Fruit fly (Drosophila melanogaster) whole organism, embryonic: ENCODE data around the gene CG33288.
A peak's percentile ranks its signal among the peaks of the same experiment; 100 is the strongest.

ENCODE experiments used
- Abd-B ChIP-seq: fragments of 200-800 bp; sonication (Bioruptor generic); optimal IDR thresholded peaks from 2 replicates; lab custom pipeline; 2018; ENCODE audit warnings: missing biosample characterization, mild to moderate bottlenecking, missing genetic modification characterization, moderate library complexity
- Aef1 ChIP-seq: fragments of 200-800 bp; sonication (Bioruptor generic); IDR thresholded peaks from 3 replicates; pipeline ENCODE4 v1.3.6; 2022; ENCODE audit warnings: missing biosample characterization, missing genetic modification characterization
- Atf6 ChIP-seq: fragments of 200-800 bp; sonication (Bioruptor generic); IDR thresholded peaks from 2 replicates; pipeline ENCODE4 v1.3.6; 2022; ENCODE audit warnings: missing biosample characterization, missing genetic modification characterization
- Awh ChIP-seq: fragments of 200-800 bp; sonication (Bioruptor generic); IDR thresholded peaks from 2 replicates; pipeline ENCODE4, ENCODE4 v1.3.6; 2022; ENCODE audit warnings: missing biosample characterization, missing genetic modification characterization
- B-H1 ChIP-seq: fragments of 200-800 bp; sonication (Bioruptor generic); IDR thresholded peaks from 3 replicates; pipeline ENCODE4 v1.3.6; 2022; ENCODE audit warnings: missing biosample characterization, missing genetic modification characterization
- CG10565 ChIP-seq: fragments of 200-800 bp; sonication (Bioruptor generic); optimal IDR thresholded peaks from 3 replicates; lab custom pipeline; 2016; ENCODE audit warnings: missing biosample characterization, mild to moderate bottlenecking, missing genetic modification characterization
- CG10654 ChIP-seq: fragments of 200-800 bp; sonication (Bioruptor generic); optimal IDR thresholded peaks from 2 replicates; lab custom pipeline; 2016; ENCODE audit warnings: missing biosample characterization, missing genetic modification characterization
- CG1233 ChIP-seq: fragments of 200-800 bp; sonication (Bioruptor generic); optimal IDR thresholded peaks from 4 replicates; lab custom pipeline; 2018; ENCODE audit warnings: missing biosample characterization, mild to moderate bottlenecking, missing genetic modification characterization
- CG15073 ChIP-seq: fragments of 200-800 bp; sonication (Bioruptor generic); optimal IDR thresholded peaks from 2 replicates; lab custom pipeline; 2016; ENCODE audit warnings: missing biosample characterization, missing genetic modification characterization
- CG16779 ChIP-seq: fragments of 200-800 bp; sonication (Bioruptor generic); IDR thresholded peaks from 2 replicates; pipeline ENCODE4 v1.3.6; 2022; ENCODE audit warnings: missing biosample characterization, missing genetic modification characterization
- CG2712 ChIP-seq: fragments of 200-800 bp; optimal IDR thresholded peaks from 3 replicates; lab custom pipeline; 2019; ENCODE audit warnings: missing biosample characterization, mild to moderate bottlenecking, missing genetic modification characterization, moderate library complexity
- CG3065 ChIP-seq: fragments of 200-800 bp; sonication (Bioruptor generic); optimal IDR thresholded peaks from 2 replicates; lab custom pipeline; 2016; ENCODE audit warnings: missing biosample characterization, missing genetic modification characterization
- CG31224 ChIP-seq: fragments of 200-800 bp; sonication (Bioruptor generic); IDR thresholded peaks from 2 replicates; pipeline ENCODE4 v1.3.6; 2022; ENCODE audit warnings: missing biosample characterization, missing genetic modification characterization
- CG3847 ChIP-seq: fragments of 200-800 bp; sonication (Bioruptor generic); IDR thresholded peaks from 2 replicates; pipeline ENCODE4 v1.3.6; 2022; ENCODE audit warnings: missing biosample characterization, missing genetic modification characterization
- CG42726 ChIP-seq: fragments of 200-800 bp; sonication (Bioruptor generic); IDR thresholded peaks from 2 replicates; pipeline ENCODE4 v1.3.6; 2022; ENCODE audit warnings: missing biosample characterization, missing genetic modification characterization; ENCODE audit not compliant: partially characterized antibody
- CG8765 ChIP-seq: fragments of 200-800 bp; sonication (Bioruptor generic); IDR thresholded peaks from 2 replicates; pipeline ENCODE4 v1.3.6; 2022; ENCODE audit warnings: missing biosample characterization, missing genetic modification characterization
- CrebB ChIP-seq: fragments of 200-800 bp; sonication (Bioruptor generic); optimal IDR thresholded peaks from 3 replicates; lab custom pipeline; 2018; ENCODE audit warnings: missing biosample characterization, mild to moderate bottlenecking, missing genetic modification characterization
- Dip2 ChIP-seq: fragments of 200-800 bp; sonication (Bioruptor generic); IDR thresholded peaks from 2 replicates; pipeline ENCODE4 v1.3.6; 2022; ENCODE audit warnings: missing biosample characterization, missing genetic modification characterization
- Doc3 ChIP-seq: fragments of 200-800 bp; sonication (Bioruptor generic); IDR thresholded peaks from 3 replicates; pipeline ENCODE4 v1.3.6; 2022; ENCODE audit warnings: missing biosample characterization, missing genetic modification characterization; ENCODE audit not compliant: partially characterized antibody
- Ets65A ChIP-seq: fragments of 200-800 bp; sonication (Bioruptor generic); peaks from one replicate; lab custom pipeline; 2016; ENCODE audit warnings: missing biosample characterization, missing genetic modification characterization
- H15 ChIP-seq: fragments of 200-800 bp; sonication (Bioruptor generic); IDR thresholded peaks from 3 replicates; pipeline ENCODE4 v1.3.6; 2022; ENCODE audit warnings: missing biosample characterization, missing genetic modification characterization
- Jarid2 ChIP-seq: fragments of 200-800 bp; sonication (Bioruptor generic); optimal IDR thresholded peaks from 3 replicates; lab custom pipeline; 2017; ENCODE audit warnings: mild to moderate bottlenecking, missing biosample characterization, missing genetic modification reagents, missing genetic modification characterization
- Mad ChIP-seq: fragments of 200-800 bp; sonication (Bioruptor generic); optimal IDR thresholded peaks from 2 replicates; lab custom pipeline; 2016; ENCODE audit warnings: missing biosample characterization, missing genetic modification characterization
- Max ChIP-seq: fragments of 200-800 bp; sonication (Bioruptor generic); optimal IDR thresholded peaks from 2 replicates; lab custom pipeline; 2016; ENCODE audit warnings: missing biosample characterization, mild to moderate bottlenecking, missing genetic modification characterization
- Mrtf ChIP-seq: fragments of 200-800 bp; sonication (Bioruptor generic); IDR thresholded peaks from 3 replicates; pipeline ENCODE4 v1.3.6; 2022; ENCODE audit warnings: missing biosample characterization, missing genetic modification characterization
- NC2β ChIP-seq: fragments of 200-800 bp; sonication (Bioruptor generic); optimal IDR thresholded peaks from 2 replicates; lab custom pipeline; 2016; ENCODE audit warnings: missing biosample characterization, missing genetic modification characterization
- NfI ChIP-seq: fragments of 200-800 bp; sonication (Bioruptor generic); optimal IDR thresholded peaks from 3 replicates; lab custom pipeline; 2018; ENCODE audit warnings: missing biosample characterization, mild to moderate bottlenecking, missing genetic modification characterization, moderate library complexity
- Ravus ChIP-seq: fragments of 200-800 bp; sonication (Bioruptor generic); IDR thresholded peaks from 2 replicates; pipeline ENCODE4 v1.3.6; 2022; ENCODE audit warnings: missing biosample characterization, missing genetic modification characterization
- Rfx ChIP-seq: fragments of 200-800 bp; sonication (Bioruptor generic); IDR thresholded peaks from 2 replicates; pipeline ENCODE4 v1.3.6; 2022; ENCODE audit warnings: missing biosample characterization, missing genetic modification characterization
- Usf ChIP-seq: fragments of 200-800 bp; sonication (Bioruptor generic); optimal IDR thresholded peaks from 2 replicates; lab custom pipeline; 2017; ENCODE audit warnings: missing genotype, missing biosample characterization, missing genetic modification characterization
- amos ChIP-seq: fragments of 200-800 bp; sonication (Bioruptor generic); IDR thresholded peaks from 2 replicates; pipeline ENCODE4 v1.3.6; 2022; ENCODE audit warnings: missing biosample characterization, missing genetic modification characterization; ENCODE audit not compliant: partially characterized antibody
- az2 ChIP-seq: fragments of 200-800 bp; sonication (Bioruptor generic); optimal IDR thresholded peaks from 3 replicates; lab custom pipeline; 2016; ENCODE audit warnings: missing biosample characterization, missing genetic modification characterization
- bcd ChIP-seq: fragments of 200-800 bp; sonication (Bioruptor generic); optimal IDR thresholded peaks from 2 replicates; lab custom pipeline; 2017; ENCODE audit warnings: missing biosample characterization, mild to moderate bottlenecking, missing genetic modification characterization
- chif ChIP-seq, 2 experiments: fragments of 200-800 bp; sonication (Bioruptor generic); optimal IDR thresholded peaks; 3 replicates each; lab custom pipeline; 2016; ENCODE audit warnings: missing biosample characterization in 2 of 2, missing genetic modification characterization in 2 of 2
- chm ChIP-seq: fragments of 200-800 bp; sonication (Bioruptor generic); IDR thresholded peaks from 2 replicates; pipeline ENCODE4 v1.3.6; 2022; ENCODE audit warnings: missing biosample characterization, missing genetic modification characterization
- chn ChIP-seq: fragments of 200-800 bp; sonication (Bioruptor generic); optimal IDR thresholded peaks from 2 replicates; lab custom pipeline; 2016; ENCODE audit warnings: missing biosample characterization, missing genetic modification characterization
- dan ChIP-seq: fragments of 200-800 bp; sonication (Bioruptor generic); IDR thresholded peaks from 2 replicates; pipeline ENCODE4 v1.3.6; 2022; ENCODE audit warnings: missing biosample characterization, missing genetic modification characterization
- dmrt99B ChIP-seq: fragments of 200-800 bp; sonication (Bioruptor generic); optimal IDR thresholded peaks from 2 replicates; lab custom pipeline; 2018; ENCODE audit warnings: missing biosample characterization, mild to moderate bottlenecking, missing genetic modification characterization, moderate library complexity
- dysf ChIP-seq: fragments of 200-800 bp; sonication (Bioruptor generic); IDR thresholded peaks from 3 replicates; pipeline ENCODE4 v1.3.6; 2022; ENCODE audit warnings: missing biosample characterization, missing genetic modification characterization
- en ChIP-seq: fragments of 200-800 bp; sonication (Bioruptor generic); optimal IDR thresholded peaks from 2 replicates; lab custom pipeline; 2016; ENCODE audit warnings: missing biosample characterization, missing genetic modification characterization
- gem ChIP-seq: fragments of 200-800 bp; sonication (Bioruptor generic); optimal IDR thresholded peaks from 2 replicates; lab custom pipeline; 2019; ENCODE audit warnings: missing biosample characterization, mild to moderate bottlenecking, missing genetic modification characterization, moderate library complexity
- hbn ChIP-seq: fragments of 200-800 bp; sonication (Bioruptor generic); IDR thresholded peaks from 2 replicates; pipeline ENCODE4 v1.3.6; 2022; ENCODE audit warnings: missing biosample characterization, missing genetic modification characterization; ENCODE audit not compliant: partially characterized antibody
- lilli ChIP-seq: fragments of 200-800 bp; sonication (Bioruptor generic); optimal IDR thresholded peaks from 3 replicates; lab custom pipeline; 2016; ENCODE audit warnings: missing biosample characterization, missing genetic modification characterization
- lov ChIP-seq, 2 experiments: fragments of 200-800 bp in 1 of 2; fragments of >200 bp in 1 of 2; sonication (Bioruptor generic) in 1 of 2; IDR thresholded peaks in 1 of 2; optimal IDR thresholded peaks in 1 of 2; 2 replicates in 1 of 2; 3 replicates in 1 of 2; pipeline versions ENCODE4 v1.3.6 to Lab custom; 2017 to 2022; ENCODE audit warnings: missing biosample characterization in 1 of 2, missing genetic modification characterization in 1 of 2
- mirr ChIP-seq: fragments of 200-800 bp; sonication (Bioruptor generic); optimal IDR thresholded peaks from 3 replicates; lab custom pipeline; 2018; ENCODE audit warnings: missing biosample characterization, mild to moderate bottlenecking, missing genetic modification characterization
- pita ChIP-seq: fragments of 200-800 bp; sonication (Bioruptor generic); optimal IDR thresholded peaks from 2 replicates; lab custom pipeline; 2017; ENCODE audit warnings: missing biosample characterization, mild to moderate bottlenecking, missing genetic modification characterization
- prd ChIP-seq, 3 experiments: fragments of >200 bp in 2 of 3; fragments of 200-800 bp in 1 of 3; sonication (Bioruptor generic) in 1 of 3; optimal IDR thresholded peaks in 2 of 3; IDR thresholded peaks in 1 of 3; 2 replicates in 2 of 3; 3 replicates in 1 of 3; pipeline versions ENCODE4 v1.3.6 to Lab custom; 2017 to 2022; ENCODE audit warnings: missing biosample characterization in 1 of 3, missing genetic modification characterization in 1 of 3
- ro ChIP-seq: fragments of 200-800 bp; sonication (Bioruptor generic); IDR thresholded peaks from 2 replicates; pipeline ENCODE4 v1.3.6; 2022; ENCODE audit warnings: missing biosample characterization, missing genetic modification characterization
- salm ChIP-seq: fragments of 200-800 bp; sonication (Bioruptor generic); optimal IDR thresholded peaks from 2 replicates; lab custom pipeline; 2018; ENCODE audit warnings: missing biosample characterization, mild to moderate bottlenecking, missing genetic modification characterization
- sens ChIP-seq: fragments of 200-800 bp; sonication (Bioruptor generic); peaks from one replicate; lab custom pipeline; 2016; ENCODE audit warnings: missing biosample characterization, missing genetic modification characterization
- sug ChIP-seq: fragments of 200-800 bp; optimal IDR thresholded peaks from 2 replicates; lab custom pipeline; 2019; ENCODE audit warnings: missing biosample characterization, mild to moderate bottlenecking, missing genetic modification characterization, moderate library complexity
- yki ChIP-seq: fragments of >200 bp; optimal IDR thresholded peaks from 3 replicates; lab custom pipeline; 2018

Gene CG33288

DNA sequence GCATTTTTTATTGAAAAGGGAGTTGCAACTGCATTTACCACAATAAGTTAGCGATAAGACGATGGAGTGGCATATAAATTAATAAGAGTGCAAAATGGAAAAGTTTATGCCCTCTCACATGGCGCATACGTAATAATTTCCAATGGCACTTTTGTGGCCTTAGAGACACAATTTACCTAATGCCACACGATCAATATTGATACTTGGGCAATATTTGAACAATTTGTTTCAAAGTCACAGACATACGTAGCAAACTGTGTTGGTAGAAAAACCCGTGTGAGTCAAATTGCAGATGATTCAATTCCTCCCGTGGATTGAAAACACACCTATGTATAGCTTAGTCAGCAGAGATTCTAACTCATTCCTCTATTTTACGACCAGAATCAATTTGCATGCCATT lies 15.4 kb upstream of the CG33288 start (continued):
- TF ChIP-seq dan (GFP tag; lab: Robert Waterston, UW) (no peak), chif (GFP tag; optimal IDR thresholded peaks at IDR 0.05; lab: Kevin White, UChicago) (no peak), lilli (GFP tag; lab: Kevin White, UChicago) (no peak), Dip2 (GFP tag; lab: Robert Waterston, UW) (no peak), Ets65A (GFP tag; lab: Kevin White, UChicago) (no peak), sens (GFP tag; lab: Kevin White, UChicago) (no peak), Doc3 (no peak), hbn (no peak), CG10654 (no peak), yki (lab: Kevin White, UChicago) (no peak), CG1233 (GFP tag; lab: Kevin White, UChicago) (peak; percentile 40), CG16779 (no peak), prd (optimal IDR thresholded peaks at IDR 0.05; lab: Kevin White, UChicago) (no peak), prd (GFP tag; IDR thresholded peaks at IDR 0.05; lab: Robert Waterston, UW) (no peak), CG10565 (GFP tag; lab: Kevin White, UChicago) (no peak), salm (peak; percentile 14), Mrtf (GFP tag; lab: Robert Waterston, UW) (no peak), dmrt99B (tag; lab: Kevin White, UChicago) (peak; percentile 6), B-H1 (no peak), Mad (GFP tag; lab: Kevin White, UChicago) (no peak), Aef1 (no peak), CG31224 (GFP tag; lab: Robert Waterston, UW) (no peak), az2 (no peak), CG8765 (GFP tag; lab: Robert Waterston, UW) (no peak), amos (no peak), CG15073 (no peak), mirr (peak; percentile 37), CG42726 (GFP tag; lab: Robert Waterston, UW) (no peak), Jarid2 (peak; percentile 29), Max (GFP tag; lab: Kevin White, UChicago) (no peak), NfI (GFP tag; lab: Kevin White, UChicago) (peak; percentile 34), CrebB (tag; lab: Kevin White, UChicago) (no peak), Rfx (GFP tag; lab: Robert Waterston, UW) (no peak), Ravus (GFP tag; lab: Robert Waterston, UW) (no peak), Atf6 (no peak), sug (tag; lab: Kevin White, UChicago) (peak; percentile 6), pita (GFP tag; lab: Kevin White, UChicago) (no peak), CG3847 (no peak), gem (tag; lab: Kevin White, UChicago) (peak; percentile 19), bcd (no peak), H15 (GFP tag; lab: Robert Waterston, UW) (no peak), chm (GFP tag; lab: Robert Waterston, UW) (no peak), Awh (GFP tag; lab: Robert Waterston, UW) (no peak), Usf (GFP tag; lab: Kevin White, UChicago) (no peak), CG2712 (tag; lab: Kevin White, UChicago) (no peak), Abd-B (GFP tag; lab: Kevin White, UChicago) (no peak), NC2β (no peak), ro (no peak), CG3065 (GFP tag; lab: Kevin White, UChicago) (no peak), en (GFP tag; lab: Kevin White, UChicago) (no peak), lov (optimal IDR thresholded peaks at IDR 0.05; lab: Kevin White, UChicago) (no peak), lov (GFP tag; IDR thresholded peaks at IDR 0.05; lab: Robert Waterston, UW) (no peak), chn (GFP tag; lab: Kevin White, UChicago) (no peak), dysf (GFP tag; lab: Robert Waterston, UW) (no peak)
